Fruit fly (Drosophila melanogaster) whole organism, pupa: Measurements from ENCODE around the gene CG14645.
A peak's percentile ranks its signal among the peaks of the same experiment; 100 is the strongest.

Experiments used
- CG10348 ChIP-seq: fragments of 200-800 bp; sonication (Bioruptor generic); IDR thresholded peaks from 2 replicates; pipeline ENCODE4 v1.3.6; 2022; ENCODE audit warnings: missing biosample characterization, missing genetic modification characterization
- CG12605 ChIP-seq: fragments of 200-800 bp; sonication (Bioruptor generic); IDR thresholded peaks from 2 replicates; pipeline ENCODE4 v1.3.6; 2022; ENCODE audit warnings: missing biosample characterization, missing genetic modification characterization
- CG13204 ChIP-seq: fragments of 200-800 bp; sonication (Bioruptor generic); optimal IDR thresholded peaks from 2 replicates; lab custom pipeline; 2018; ENCODE audit warnings: missing biosample characterization, mild to moderate bottlenecking, missing genetic modification characterization, moderate library complexity
- CG14655 ChIP-seq: fragments of 200-800 bp; sonication (Bioruptor generic); optimal IDR thresholded peaks from 3 replicates; lab custom pipeline; 2017; ENCODE audit warnings: mild to moderate bottlenecking, missing biosample characterization, missing genetic modification reagents, missing genetic modification characterization
- CG15710 ChIP-seq: fragments of 200-800 bp; sonication (Bioruptor generic); optimal IDR thresholded peaks from 2 replicates; lab custom pipeline; 2018; ENCODE audit warnings: missing biosample characterization, mild to moderate bottlenecking, missing genetic modification characterization, moderate library complexity
- CG17806 ChIP-seq: fragments of 200-800 bp; sonication (Bioruptor generic); optimal IDR thresholded peaks from 2 replicates; lab custom pipeline; 2018; ENCODE audit warnings: missing biosample characterization, mild to moderate bottlenecking, missing genetic modification characterization, moderate library complexity
- CG32121 ChIP-seq: fragments of 200-800 bp; sonication (Bioruptor generic); IDR thresholded peaks from 2 replicates; pipeline ENCODE4 v1.3.6; 2022; ENCODE audit warnings: missing biosample characterization, missing genetic modification characterization
- CG34367 ChIP-seq: fragments of 200-800 bp; sonication (Bioruptor generic); optimal IDR thresholded peaks from 2 replicates; lab custom pipeline; 2018; ENCODE audit warnings: missing biosample characterization, mild to moderate bottlenecking, missing genetic modification characterization
- CG4496 ChIP-seq: fragments of 200-800 bp; sonication (Bioruptor generic); IDR thresholded peaks from 3 replicates; pipeline ENCODE4 v1.3.6; 2022; ENCODE audit warnings: missing biosample characterization, missing genetic modification characterization
- CG8159 ChIP-seq: fragments of 200-800 bp; sonication (Bioruptor generic); optimal IDR thresholded peaks from 3 replicates; lab custom pipeline; 2018; ENCODE audit warnings: missing biosample characterization, mild to moderate bottlenecking, missing genetic modification characterization, moderate library complexity
- CG8301 ChIP-seq: fragments of 200-800 bp; sonication (Bioruptor generic); optimal IDR thresholded peaks from 2 replicates; lab custom pipeline; 2018; ENCODE audit warnings: missing biosample characterization, mild to moderate bottlenecking, missing genetic modification characterization
- CG9948 ChIP-seq: fragments of 200-800 bp; sonication (Bioruptor generic); optimal IDR thresholded peaks from 2 replicates; lab custom pipeline; 2018; ENCODE audit warnings: missing biosample characterization, mild to moderate bottlenecking, missing genetic modification characterization, moderate library complexity
- D1 ChIP-seq: fragments of 200-800 bp; sonication (Bioruptor generic); optimal IDR thresholded peaks from 2 replicates; lab custom pipeline; 2018; ENCODE audit warnings: missing biosample characterization, mild to moderate bottlenecking, missing genetic modification characterization, moderate library complexity
- EcR ChIP-seq: fragments of 200-800 bp; sonication (Bioruptor generic); optimal IDR thresholded peaks from 3 replicates; lab custom pipeline; 2019; ENCODE audit warnings: missing biosample characterization, missing genetic modification characterization, mild to moderate bottlenecking, moderate library complexity, missing genetic modification reagents
- Ets98B ChIP-seq: fragments of 200-800 bp; sonication (Bioruptor generic); IDR thresholded peaks from 2 replicates; pipeline ENCODE4 v1.3.6; 2022; ENCODE audit warnings: missing biosample characterization, missing genetic modification characterization
- Pif1A ChIP-seq: fragments of 200-800 bp; sonication (Bioruptor generic); optimal IDR thresholded peaks from 3 replicates; lab custom pipeline; 2016; ENCODE audit warnings: missing biosample characterization, missing genetic modification characterization
- Pif1B ChIP-seq: fragments of 200-800 bp; sonication (Bioruptor generic); optimal IDR thresholded peaks from 3 replicates; lab custom pipeline; 2016; ENCODE audit warnings: missing biosample characterization, missing genetic modification characterization
- Snoo ChIP-seq: fragments of 200-800 bp; sonication (Bioruptor generic); optimal IDR thresholded peaks from 3 replicates; lab custom pipeline; 2017; ENCODE audit warnings: missing biosample characterization, mild to moderate bottlenecking, missing genetic modification characterization, inconsistent platforms
- fd96Ca ChIP-seq: fragments of 200-800 bp; sonication (Bioruptor generic); IDR thresholded peaks from 3 replicates; pipeline ENCODE4 v1.3.6; 2022; ENCODE audit warnings: missing biosample characterization, missing genetic modification characterization
- gl ChIP-seq: fragments of 200-800 bp; sonication (Bioruptor generic); optimal IDR thresholded peaks from 2 replicates; lab custom pipeline; 2018; ENCODE audit warnings: missing biosample characterization, mild to moderate bottlenecking, missing genetic modification characterization
- rn ChIP-seq: fragments of 200-800 bp; sonication (Bioruptor generic); IDR thresholded peaks from 2 replicates; pipeline ENCODE4 v1.3.6; 2022; ENCODE audit warnings: missing biosample characterization, missing genetic modification characterization

The CG14645 gene

DNA sequence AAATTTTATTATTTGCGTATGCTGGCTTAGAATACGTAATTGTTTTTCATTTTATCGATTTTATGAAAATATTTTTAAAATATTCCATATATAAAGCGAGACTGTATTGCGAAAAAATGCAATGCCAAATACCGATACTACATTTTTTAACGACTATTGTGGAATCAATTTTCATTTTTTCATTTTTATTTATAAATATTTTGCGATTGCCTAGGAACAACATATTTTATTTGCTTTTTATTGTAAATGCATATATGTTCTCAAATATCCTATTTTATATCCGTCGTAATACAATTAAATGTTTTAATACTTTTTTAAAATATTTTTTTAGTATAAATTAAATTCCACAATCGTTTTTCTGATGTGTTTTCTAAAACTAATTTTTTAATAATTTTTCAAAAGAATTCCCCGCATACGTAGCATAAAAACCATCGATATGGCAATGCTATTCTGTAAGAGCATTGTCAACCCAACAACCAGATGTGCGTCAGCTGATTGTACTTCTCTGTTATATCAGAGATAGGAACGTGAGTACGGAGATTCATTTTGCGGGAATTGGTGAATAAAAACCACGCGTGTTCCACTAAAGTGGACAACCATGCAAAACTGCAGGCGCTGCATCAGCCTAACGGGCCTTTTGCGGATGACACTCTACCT is 23.7 kb upstream of the CG14645 start, which contains the start of gene Suv3:
Gene Suv3 (plus strand): TSS at position 489 of the 657 bp plus-strand sequence.
- TF ChIP-seq CG8159 (peak; percentile 49), CG34367 (tag; lab: Kevin White, UChicago) (no peak), Snoo (tag; lab: Kevin White, UChicago) (no peak), D1 (peak; percentile 29), CG12605 (GFP tag; lab: Robert Waterston, UW) (0 out of 2 replicates have a peak, but pooled peaks have one; percentile 20), CG9948 (peak; percentile 46), Pif1A (no peak), rn (GFP tag; lab: Robert Waterston, UW) (no peak), gl (tag; lab: Kevin White, UChicago) (no peak), EcR (GFP tag; lab: Kevin White, UChicago) (no peak), Ets98B (GFP tag; lab: Robert Waterston, UW) (no peak), CG13204 (no peak), CG15710 (tag; lab: Kevin White, UChicago) (peak; percentile 41), CG17806 (tag; lab: Kevin White, UChicago) (peak; percentile 19)

DNA sequence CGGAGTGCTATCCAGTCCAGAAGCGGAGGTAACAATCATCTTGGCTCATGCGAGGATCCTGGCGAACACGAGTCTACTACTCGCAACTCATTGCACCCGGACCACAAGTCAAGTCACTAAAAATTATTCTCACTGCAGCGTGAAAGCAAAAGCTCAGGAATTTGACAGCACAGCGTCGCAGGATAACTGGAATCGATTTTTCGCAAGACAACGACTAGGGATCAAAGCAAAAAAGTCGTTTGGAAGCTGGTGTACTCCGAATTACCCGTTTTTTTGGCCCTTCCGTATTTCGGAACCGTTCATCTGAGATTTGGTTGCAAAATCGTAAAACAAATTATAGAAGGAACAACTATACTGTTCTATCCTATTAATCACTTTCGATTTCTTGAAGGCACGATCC is 16.3 kb upstream of the CG14645 start:
- TF ChIP-seq CG32121: no peak
- TF ChIP-seq CG8159: no peak
- TF ChIP-seq, all 21 proteins: peak for 0

DNA sequence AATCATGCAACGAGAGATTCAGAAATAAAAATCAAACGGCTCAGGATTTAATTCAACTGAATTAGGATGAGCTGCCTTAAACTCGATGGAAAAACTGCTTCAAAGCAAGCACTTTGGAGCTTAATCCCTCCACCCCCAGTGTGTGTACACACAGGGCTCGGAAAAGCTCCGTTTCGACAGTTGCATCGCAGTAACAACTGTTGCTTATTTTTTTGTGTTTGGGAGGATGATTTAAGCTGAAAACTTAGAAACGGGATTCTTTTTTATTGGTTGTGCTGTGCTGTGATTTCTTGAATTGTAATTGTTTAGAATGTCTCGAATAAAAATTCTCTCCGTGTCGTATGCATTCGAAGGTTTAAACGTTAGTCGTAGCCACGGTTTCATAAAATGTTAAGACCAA is 15.9 kb upstream of the CG14645 start, which contains the start of gene Syt14:
Gene Syt14 (minus strand): TSS at position 71 of the 400 bp plus-strand sequence.
- TF ChIP-seq EcR (GFP tag; lab: Kevin White, UChicago): no peak
- peak; percentile 30; the same call in 1 of the 2 replicates for TF ChIP-seq CG12605 (GFP tag; lab: Robert Waterston, UW)
- no peak for TF ChIP-seq rn (GFP tag; lab: Robert Waterston, UW)

dm6 chr3R:4319507-4320138 is 15.3 kb upstream of the CG14645 start, which contains the start of gene CG9795:
TSS of gene CG9795 (plus strand) at chr3R:4319683.
- TF ChIP-seq CG32121: peak; percentile 27; the same call in 1 of the 2 replicates
- no peak for TF ChIP-seq CG34367 (tag; lab: Kevin White, UChicago)
- TF ChIP-seq CG9948: no peak
- TF ChIP-seq CG8159: no peak
- no peak for TF ChIP-seq CG14655
- TF ChIP-seq CG15710 (tag; lab: Kevin White, UChicago): no peak
- TF ChIP-seq fd96Ca: no peak
- TF ChIP-seq CG12605 (GFP tag; lab: Robert Waterston, UW): no peak
- TF ChIP-seq EcR (GFP tag; lab: Kevin White, UChicago): peak; percentile 27
- peak; percentile 52; the same call in 1 of the 2 replicates for TF ChIP-seq Ets98B (GFP tag; lab: Robert Waterston, UW)
- TF ChIP-seq Pif1A: no peak
- peak; percentile 3 for TF ChIP-seq CG17806 (tag; lab: Kevin White, UChicago)
- peak; percentile 16 for TF ChIP-seq Snoo (tag; lab: Kevin White, UChicago)
- TF ChIP-seq CG10348 (GFP tag; lab: Robert Waterston, UW): no peak
- peak; percentile 51; the same call in 2 of the 3 replicates for TF ChIP-seq CG4496 (GFP tag; lab: Robert Waterston, UW)
- TF ChIP-seq CG8301 (tag; lab: Kevin White, UChicago): no peak
- no peak for TF ChIP-seq gl (tag; lab: Kevin White, UChicago)
- TF ChIP-seq rn (GFP tag; lab: Robert Waterston, UW): no peak
- no peak for TF ChIP-seq Pif1B (GFP tag; lab: Kevin White, UChicago)
- TF ChIP-seq CG13204: no peak

DNA sequence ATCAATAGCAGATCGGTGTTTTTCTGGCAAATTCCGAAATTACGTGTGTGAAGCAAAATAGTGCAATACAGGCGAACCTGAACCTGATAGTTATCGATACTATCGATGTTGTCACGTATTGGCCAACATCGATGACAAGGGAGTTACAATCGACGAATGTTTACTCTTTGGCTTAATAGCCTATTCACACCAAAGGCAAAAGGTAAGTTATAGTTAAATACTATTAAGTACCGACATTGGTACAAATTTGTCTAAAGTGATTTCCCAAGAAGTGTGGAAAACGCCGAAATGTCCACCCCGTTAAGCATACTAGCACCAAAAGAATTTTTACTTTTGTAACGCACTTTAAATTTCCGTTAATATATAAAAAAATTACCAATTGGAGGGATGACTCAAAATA is 934 bp upstream of the CG14645 start, which contains the start of gene CG9776:
Gene CG9776 (minus strand): TSS at position 108 of the 400 bp plus-strand sequence.
- TF ChIP-seq CG17806 (tag; lab: Kevin White, UChicago) (no peak), CG9948 (no peak), CG15710 (tag; lab: Kevin White, UChicago) (no peak), Pif1A (no peak), CG8301 (tag; lab: Kevin White, UChicago) (no peak), Ets98B (GFP tag; lab: Robert Waterston, UW) (no peak), CG10348 (GFP tag; lab: Robert Waterston, UW) (no peak), CG4496 (GFP tag; lab: Robert Waterston, UW) (peak; percentile 65), EcR (GFP tag; lab: Kevin White, UChicago) (no peak), rn (GFP tag; lab: Robert Waterston, UW) (no peak), CG8159 (no peak), CG32121 (peak; percentile 42), fd96Ca (no peak; the same call in 2 of the 3 replicates), CG34367 (tag; lab: Kevin White, UChicago) (peak; percentile 13), Snoo (tag; lab: Kevin White, UChicago) (peak; percentile 50), CG13204 (no peak)
- TF ChIP-seq, all 21 proteins: peak for 4

- TF ChIP-seq D1 (no peak), EcR (GFP tag; lab: Kevin White, UChicago) (peak; percentile 55), Snoo (tag; lab: Kevin White, UChicago) (peak; percentile 3)
Observed at dm6 chr3R:4337580-4337979, 2.7 kb downstream of the CG14645 start, which contains the start of the genes Skp2 and CG1103. TSS of gene Skp2 (minus strand) at chr3R:4337674. TSS of gene CG1103 (plus strand) at chr3R:4337755.
